Worm (Caenorhabditis elegans) whole organism, L2 larva: ENCODE measurements around the gene H12I19.115.

Source experiments
- ZK546.5 ChIP-seq: sonication (generic microtip); optimal IDR thresholded peaks from 2 replicates; lab custom pipeline; 2017; ENCODE audit warnings: missing biosample characterization, missing genetic modification characterization
- ceh-82 ChIP-seq: fragments of 150-350 bp; optimal IDR thresholded peaks from 2 replicates; lab custom pipeline; 2014; ENCODE audit warnings: missing biosample characterization, missing genetic modification characterization
- lin-13 ChIP-seq: fragments of 150-350 bp; optimal IDR thresholded peaks from 2 replicates; lab custom pipeline; 2014; ENCODE audit warnings: missing biosample characterization, missing genetic modification reagents, missing genetic modification characterization
- lin-39 ChIP-seq: fragments of 150-350 bp; optimal IDR thresholded peaks from 2 replicates; lab custom pipeline; 2014; ENCODE audit warnings: missing biosample characterization, missing genetic modification reagents, missing genetic modification characterization
- nhr-237 ChIP-seq: fragments of 150-350 bp; optimal IDR thresholded peaks from 2 replicates; lab custom pipeline; 2014; ENCODE audit warnings: missing biosample characterization, missing genetic modification characterization
- sem-4 ChIP-seq: fragments of 150-350 bp; optimal IDR thresholded peaks from 2 replicates; lab custom pipeline; 2014; ENCODE audit warnings: missing biosample characterization, missing genetic modification reagents, missing genetic modification characterization
- snpc-4 ChIP-seq: fragments of 150-350 bp; optimal IDR thresholded peaks from 2 replicates; lab custom pipeline; 2014; ENCODE audit warnings: missing biosample characterization, missing genetic modification characterization
- unc-55 ChIP-seq: fragments of 150-350 bp; sonication (generic microtip); optimal IDR thresholded peaks from 3 replicates; lab custom pipeline; 2014; ENCODE audit warnings: missing biosample characterization, missing genetic modification reagents, missing genetic modification characterization
- zag-1 ChIP-seq: fragments of 150-350 bp; optimal IDR thresholded peaks from 2 replicates; lab custom pipeline; 2014; ENCODE audit warnings: missing biosample characterization, missing genetic modification characterization

- TF ChIP-seq lin-39 (tag; lab: Kevin White, UChicago): no peak
- no peak for TF ChIP-seq ceh-82 (tag; lab: Kevin White, UChicago)
- no peak for TF ChIP-seq zag-1
- TF ChIP-seq nhr-237: no peak
- no peak for TF ChIP-seq unc-55 (GFP tag; lab: Kevin White, UChicago)
- TF ChIP-seq ZK546.5 (tag; lab: Kevin White, UChicago): no peak
- TF ChIP-seq snpc-4: no peak
- no peak for TF ChIP-seq lin-13 (GFP tag; lab: Kevin White, UChicago)
- no peak for TF ChIP-seq sem-4
Observed at ce11 chrIV:14133400-14133799, 5.7 kb upstream of the H12I19.115 start.
